Fruit fly (Drosophila melanogaster): Measurements from ENCODE around the gene CG10405.
A peak's percentile ranks its signal among the peaks of the same experiment; 100 is the strongest.

DNA sequence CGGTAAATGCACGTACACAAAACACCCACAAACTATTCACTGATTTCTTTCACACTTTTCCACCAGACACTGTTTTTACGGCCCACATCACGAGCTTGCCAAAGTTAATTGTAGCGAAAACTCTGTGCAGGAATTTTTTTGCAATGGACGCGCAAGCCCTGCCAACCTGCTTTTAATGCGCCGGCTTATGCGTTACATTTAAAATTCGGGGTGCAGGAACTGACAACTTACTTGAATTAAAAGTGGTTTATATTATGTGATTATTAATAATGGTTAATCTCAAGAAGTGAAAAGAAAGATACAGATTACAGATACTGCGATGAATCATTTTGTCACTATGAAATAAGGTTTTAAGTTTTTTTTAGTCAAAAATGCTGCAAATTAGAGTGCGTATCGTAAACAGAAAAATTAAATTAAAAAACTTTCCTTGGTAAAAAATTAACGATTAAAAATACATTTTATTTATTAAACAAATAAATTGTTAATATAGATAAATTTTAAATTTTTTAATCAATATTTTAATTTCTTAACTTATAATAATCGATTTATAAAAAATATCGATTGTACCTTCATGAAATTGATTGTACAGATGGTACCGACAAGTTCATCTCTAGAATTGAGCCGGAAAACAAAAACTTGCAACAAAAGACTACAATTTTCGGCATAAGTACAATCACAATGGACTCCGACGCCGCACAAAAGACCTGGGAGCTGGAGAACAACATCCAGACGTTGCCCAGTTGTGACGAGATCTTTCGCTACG is 15.4 kb downstream of the CG10405 start, which contains the start of the genes CG42232 and CSN5:
- TF ChIP-seq CG6254 (GFP tag; optimal IDR thresholded peaks at IDR 0.05) (peak; percentile 21), CG15269 (tag; optimal IDR thresholded peaks at IDR 0.05) (no peak)
